Worm (Caenorhabditis elegans) whole organism, L4 larva: ENCODE measurements around the gene R10E4.6.
A peak's percentile ranks its signal among the peaks of the same experiment; 100 is the strongest.

ENCODE experiments used
- F26F4.8 ChIP-seq: fragments of 200-800 bp; sonication (Bioruptor generic); conservative IDR thresholded peaks from 2 replicates; pipeline ENCODE4 v1.3.6; 2022; ENCODE audit warnings: missing genetic modification characterization, missing compliant biosample characterization
- F44E2.7 ChIP-seq: fragments of 200-800 bp; sonication (Bioruptor generic); IDR thresholded peaks from 2 replicates; pipeline ENCODE4 v2.1.2; 2022; ENCODE audit warnings: missing genetic modification characterization, missing compliant biosample characterization
- R02D3.7 ChIP-seq: fragments of 150-350 bp; sonication (generic microtip); optimal IDR thresholded peaks from 3 replicates; lab custom pipeline; 2014; ENCODE audit warnings: missing biosample characterization, missing genetic modification characterization
- T20F7.1 ChIP-seq: fragments of 200-800 bp; sonication (Bioruptor generic); optimal IDR thresholded peaks from 2 replicates; lab custom pipeline; 2018; ENCODE audit warnings: mild to moderate bottlenecking, missing genetic modification characterization, missing compliant biosample characterization
- Y48G9A.11 ChIP-seq: fragments of 200-800 bp; sonication (Bioruptor generic); IDR thresholded peaks from 2 replicates; pipeline ENCODE4 v1.3.6; 2022; ENCODE audit warnings: missing genetic modification reagents, missing genetic modification characterization, missing compliant biosample characterization
- Y5F2A.4 ChIP-seq: fragments of 200-800 bp; sonication (Bioruptor generic); optimal IDR thresholded peaks from 2 replicates; lab custom pipeline; 2018; ENCODE audit warnings: mild to moderate bottlenecking, missing genetic modification characterization, missing compliant biosample characterization
- Y75B8A.6 ChIP-seq: fragments of 200-800 bp; sonication (Bioruptor generic); IDR thresholded peaks from 2 replicates; pipeline ENCODE4 v1.3.6; 2022; ENCODE audit warnings: missing genetic modification reagents, missing genetic modification characterization, missing compliant biosample characterization
- ZK337.2 ChIP-seq: fragments of 200-800 bp; sonication (Bioruptor generic); IDR thresholded peaks from 2 replicates; pipeline ENCODE4 v1.3.6; 2022; ENCODE audit warnings: missing genetic modification reagents, missing genetic modification characterization, missing compliant biosample characterization
- ZK546.5 ChIP-seq, 2 experiments: sonication (generic microtip); optimal IDR thresholded peaks; 2 replicates each; lab custom pipeline; 2017; ENCODE audit warnings: missing biosample characterization in 2 of 2, missing genetic modification characterization in 2 of 2
- ama-1 ChIP-seq: fragments of 150-350 bp; optimal IDR thresholded peaks from 2 replicates; lab custom pipeline; 2014; ENCODE audit warnings: inconsistent platforms, mixed read lengths
- attf-4 ChIP-seq: sonication (generic microtip); optimal IDR thresholded peaks from 3 replicates; lab custom pipeline; 2017; ENCODE audit warnings: missing biosample characterization, missing genetic modification characterization
- ceh-20 ChIP-seq: fragments of 200-800 bp; sonication (Bioruptor generic); IDR thresholded peaks from 2 replicates; pipeline ENCODE4 v1.3.6; 2022; ENCODE audit warnings: missing genetic modification reagents, missing genetic modification characterization, missing compliant biosample characterization
- ceh-44 ChIP-seq: fragments of 200-800 bp; sonication (Bioruptor generic); IDR thresholded peaks from 2 replicates; pipeline ENCODE4 v1.3.6; 2022; ENCODE audit warnings: missing genetic modification reagents, missing genetic modification characterization, missing compliant biosample characterization
- ceh-62 ChIP-seq: sonication (generic microtip); optimal IDR thresholded peaks from 2 replicates; lab custom pipeline; 2017; ENCODE audit warnings: missing biosample characterization, missing genetic modification characterization
- ceh-82 ChIP-seq: sonication (generic microtip); optimal IDR thresholded peaks from 2 replicates; lab custom pipeline; 2017; ENCODE audit warnings: missing biosample characterization, missing genetic modification characterization
- daf-12 ChIP-seq: fragments of 150-350 bp; optimal IDR thresholded peaks from 2 replicates; lab custom pipeline; 2014; ENCODE audit warnings: missing biosample characterization, missing genetic modification reagents, missing genetic modification characterization
- daf-19 ChIP-seq: fragments of 200-800 bp; sonication (Bioruptor generic); conservative IDR thresholded peaks from 2 replicates; pipeline ENCODE4 v1.3.6; 2022; ENCODE audit warnings: missing genetic modification characterization, missing compliant biosample characterization
- dmd-8 ChIP-seq: fragments of 200-800 bp; sonication (Bioruptor generic); IDR thresholded peaks from 2 replicates; pipeline ENCODE4 v1.3.6; 2022; ENCODE audit warnings: missing genetic modification characterization, missing compliant biosample characterization
- dmd-9 ChIP-seq: fragments of 200-800 bp; sonication (Bioruptor generic); IDR thresholded peaks from 2 replicates; pipeline ENCODE4 v1.3.6; 2022; ENCODE audit warnings: missing genetic modification reagents, missing genetic modification characterization, missing compliant biosample characterization
- dpl-1 ChIP-seq: fragments of 150-350 bp; optimal IDR thresholded peaks from 2 replicates; lab custom pipeline; 2014; ENCODE audit warnings: missing biosample characterization, missing genetic modification reagents, missing genetic modification characterization
- dve-1 ChIP-seq: sonication (generic microtip); optimal IDR thresholded peaks from 2 replicates; lab custom pipeline; 2017; ENCODE audit warnings: antibody characterized with exemption, mild to moderate bottlenecking, missing genetic modification characterization, missing compliant biosample characterization; ENCODE audit not compliant: insufficient read depth
- hlh-11 ChIP-seq: fragments of 200-800 bp; sonication (Bioruptor generic); optimal IDR thresholded peaks from 2 replicates; lab custom pipeline; 2018; ENCODE audit warnings: mild to moderate bottlenecking, missing genetic modification characterization, missing compliant biosample characterization
- lin-1 ChIP-seq: fragments of 200-800 bp; sonication (Bioruptor generic); IDR thresholded peaks from 2 replicates; pipeline ENCODE4 v1.3.6; 2022; ENCODE audit warnings: missing genetic modification reagents, missing genetic modification characterization, missing compliant biosample characterization
- lin-15B ChIP-seq: fragments of 150-350 bp; sonication (generic microtip); optimal IDR thresholded peaks from 3 replicates; lab custom pipeline; 2014; ENCODE audit warnings: missing biosample characterization, missing genetic modification characterization
- lin-38 ChIP-seq: fragments of 200-800 bp; sonication (Bioruptor generic); IDR thresholded peaks from 2 replicates; pipeline ENCODE4 v1.3.6; 2022; ENCODE audit warnings: missing genetic modification reagents, missing genetic modification characterization, missing compliant biosample characterization
- lsy-2 ChIP-seq, 2 experiments: fragments of 150-350 bp in 1 of 2; sonication (generic microtip) in 1 of 2; optimal IDR thresholded peaks; 2 replicates each; lab custom pipeline; 2014 to 2017; ENCODE audit warnings: missing biosample characterization in 2 of 2, missing genetic modification characterization in 2 of 2
- madf-5 ChIP-seq, 2 experiments: fragments of 200-800 bp; sonication (Bioruptor generic); IDR thresholded peaks; 2 replicates each; pipeline ENCODE4 v1.3.6; 2022; ENCODE audit warnings: missing compliant biosample characterization in 2 of 2, missing genetic modification characterization in 2 of 2
- madf-9 ChIP-seq: fragments of 200-800 bp; sonication (Bioruptor generic); conservative IDR thresholded peaks from 2 replicates; pipeline ENCODE4 v1.3.6; 2022; ENCODE audit warnings: missing genetic modification reagents, missing genetic modification characterization, missing compliant biosample characterization
- mep-1 ChIP-seq: fragments of 150-350 bp; sonication (generic microtip); optimal IDR thresholded peaks from 3 replicates; lab custom pipeline; 2014; ENCODE audit warnings: missing biosample characterization, missing genetic modification characterization
- mes-2 ChIP-seq: sonication (generic microtip); optimal IDR thresholded peaks from 2 replicates; lab custom pipeline; 2016; ENCODE audit warnings: missing genotype, mild to moderate bottlenecking, missing genetic modification characterization, missing compliant biosample characterization; ENCODE audit not compliant: poor library complexity, severe bottlenecking
- mxl-2 ChIP-seq: fragments of 200-800 bp; sonication (Bioruptor generic); conservative IDR thresholded peaks from 2 replicates; pipeline ENCODE4 v1.3.6; 2022; ENCODE audit warnings: missing genetic modification reagents, missing genetic modification characterization, missing compliant biosample characterization
- nhr-10 ChIP-seq: fragments of 150-350 bp; optimal IDR thresholded peaks from 2 replicates; lab custom pipeline; 2014; ENCODE audit warnings: missing biosample characterization, missing genetic modification characterization
- nhr-11 ChIP-seq: fragments of 150-350 bp; optimal IDR thresholded peaks from 2 replicates; lab custom pipeline; 2014; ENCODE audit warnings: missing biosample characterization, missing genetic modification characterization
- nhr-28 ChIP-seq: fragments of 150-350 bp; optimal IDR thresholded peaks from 2 replicates; lab custom pipeline; 2014; ENCODE audit warnings: missing biosample characterization, missing genetic modification characterization
- nhr-42 ChIP-seq: fragments of 200-800 bp; sonication (Bioruptor generic); IDR thresholded peaks from 2 replicates; pipeline ENCODE4 v1.3.6; 2022; ENCODE audit warnings: missing genetic modification characterization, missing compliant biosample characterization
- nhr-6 ChIP-seq: fragments of 150-350 bp; optimal IDR thresholded peaks from 2 replicates; lab custom pipeline; 2014; ENCODE audit warnings: missing biosample characterization, missing genetic modification characterization
- nhr-76 ChIP-seq: fragments of 150-350 bp; optimal IDR thresholded peaks from 2 replicates; lab custom pipeline; 2014; ENCODE audit warnings: missing biosample characterization, missing genetic modification characterization
- nhr-77 ChIP-seq: fragments of 150-350 bp; optimal IDR thresholded peaks from 2 replicates; lab custom pipeline; 2014; ENCODE audit warnings: missing biosample characterization, missing genetic modification characterization
- pqm-1 ChIP-seq: sonication (generic microtip); optimal IDR thresholded peaks from 2 replicates; lab custom pipeline; 2017; ENCODE audit warnings: missing biosample characterization, missing genetic modification characterization
- rbr-2 ChIP-seq: sonication (generic microtip); optimal IDR thresholded peaks from 2 replicates; lab custom pipeline; 2016; ENCODE audit warnings: missing genotype, missing genetic modification characterization, missing compliant biosample characterization
- sdz-12 ChIP-seq: fragments of 200-800 bp; sonication (Bioruptor generic); optimal IDR thresholded peaks from 2 replicates; lab custom pipeline; 2018; ENCODE audit warnings: mild to moderate bottlenecking, missing genetic modification characterization, missing compliant biosample characterization
- set-16 ChIP-seq: fragments of 200-800 bp; sonication (Bioruptor generic); IDR thresholded peaks from 2 replicates; pipeline ENCODE4 v1.3.6; 2022; ENCODE audit warnings: missing genetic modification reagents, missing genetic modification characterization, missing compliant biosample characterization
- skn-1 ChIP-seq: fragments of 150-350 bp; optimal IDR thresholded peaks from 2 replicates; lab custom pipeline; 2014; ENCODE audit warnings: missing biosample characterization, missing genetic modification characterization
- spr-1 ChIP-seq: sonication (generic microtip); optimal IDR thresholded peaks from 2 replicates; lab custom pipeline; 2016; ENCODE audit warnings: mild to moderate bottlenecking, missing genetic modification characterization, missing compliant biosample characterization
- spr-3 ChIP-seq: fragments of 200-800 bp; sonication (Bioruptor generic); optimal IDR thresholded peaks from 2 replicates; lab custom pipeline; 2018; ENCODE audit warnings: mild to moderate bottlenecking, missing genetic modification characterization, missing compliant biosample characterization
- unc-130 ChIP-seq: sonication (generic microtip); optimal IDR thresholded peaks from 2 replicates; lab custom pipeline; 2016; ENCODE audit warnings: missing genetic modification reagents, missing genetic modification characterization, missing compliant biosample characterization
- unc-39 ChIP-seq: sonication (generic microtip); optimal IDR thresholded peaks from 2 replicates; lab custom pipeline; 2017; ENCODE audit warnings: missing biosample characterization, missing genetic modification characterization
- unc-62 ChIP-seq, 3 experiments: fragments of 150-350 bp in 1 of 3; sonication (generic microtip); optimal IDR thresholded peaks in 2 of 3; peaks in 1 of 3; 1 replicate in 1 of 3; 2 replicates in 2 of 3; lab custom pipeline; 2014 to 2017; ENCODE audit warnings: missing biosample characterization in 3 of 3, missing genetic modification characterization in 3 of 3, missing genetic modification reagents in 3 of 3, missing genotype in 1 of 3
- zfp-3 ChIP-seq: fragments of 200-800 bp; sonication (Bioruptor generic); conservative IDR thresholded peaks from 2 replicates; pipeline ENCODE4 v1.3.6; 2022; ENCODE audit warnings: missing genetic modification reagents, missing genetic modification characterization, missing compliant biosample characterization
- zip-11 ChIP-seq: fragments of 200-800 bp; sonication (Bioruptor generic); IDR thresholded peaks from 2 replicates; pipeline ENCODE4 v1.3.6; 2022; ENCODE audit warnings: missing genetic modification characterization, missing compliant biosample characterization

R10E4.6 gene

ce11 chrIII:4332543-4333042 is 39.4 kb downstream of the R10E4.6 start, which contains the start of gene cdk-12 (continued):
- no peak for TF ChIP-seq skn-1
- TF ChIP-seq lsy-2 (tag; optimal IDR thresholded peaks at IDR 0.05; lab: Kevin White, UChicago): peak in 1 of 2 experiments; percentile 70
- no peak for TF ChIP-seq nhr-11 (tag; lab: Kevin White, UChicago)
- TF ChIP-seq madf-5 (GFP tag; IDR thresholded peaks at IDR 0.05; lab: Robert Waterston, UW): no peak
- TF ChIP-seq ceh-44 (GFP tag; lab: Robert Waterston, UW): no peak
- TF ChIP-seq Y75B8A.6 (GFP tag; lab: Robert Waterston, UW): no peak
- TF ChIP-seq T20F7.1 (GFP tag; lab: Kevin White, UChicago): no peak
- 0 out of 2 replicates have a peak, but pooled peaks have one; percentile 11 for TF ChIP-seq lin-38
- no peak for TF ChIP-seq nhr-77 (tag; lab: Kevin White, UChicago)

DNA sequence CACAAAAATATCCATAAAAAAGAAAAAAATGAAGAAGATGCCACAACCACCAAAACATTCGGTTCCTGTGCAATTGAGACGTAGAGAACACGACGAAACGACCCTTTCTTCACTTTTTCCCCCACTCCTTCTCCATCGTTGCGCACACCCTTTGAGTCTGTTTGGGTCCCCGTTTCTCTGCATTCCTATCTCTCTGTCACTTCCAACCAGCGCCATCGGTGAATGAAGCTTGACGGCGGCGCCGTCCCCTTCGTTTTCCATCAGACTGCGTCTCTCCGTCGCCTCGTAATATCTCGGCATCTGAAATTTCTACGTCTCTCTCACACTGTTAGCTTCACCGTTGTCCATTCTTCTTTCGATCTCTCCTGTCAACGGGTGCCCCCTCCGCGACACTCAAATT is 42.4 kb downstream of the R10E4.6 start:
- TF ChIP-seq spr-3: no peak
- TF ChIP-seq set-16 (GFP tag; lab: Robert Waterston, UW): peak; percentile 42; the same call in 1 of the 2 replicates
- TF ChIP-seq skn-1: no peak
- peak in 1 of 2 experiments; percentile 42 for TF ChIP-seq unc-62 (GFP tag; optimal IDR thresholded peaks at IDR 0.05 in 1 of 2; lab: Kevin White, UChicago)
- no peak for TF ChIP-seq unc-62 (tag; optimal IDR thresholded peaks at IDR 0.05; lab: Kevin White, UChicago)
- no peak for TF ChIP-seq zip-11
- TF ChIP-seq daf-19 (GFP tag; lab: Robert Waterston, UW): no peak
- no peak for TF ChIP-seq ZK337.2 (GFP tag; lab: Robert Waterston, UW)
- TF ChIP-seq ceh-20 (GFP tag; lab: Robert Waterston, UW): no peak
- no peak for TF ChIP-seq pqm-1
- TF ChIP-seq nhr-28 (tag; lab: Kevin White, UChicago): no peak
- peak; percentile 26 for TF ChIP-seq mes-2
- peak; percentile 17 to 35 for TF ChIP-seq lsy-2 (tag; optimal IDR thresholded peaks at IDR 0.05; lab: Kevin White, UChicago)
- no peak for TF ChIP-seq dpl-1 (GFP tag; lab: Kevin White, UChicago)
- TF ChIP-seq rbr-2 (tag; lab: Kevin White, UChicago): peak; percentile 54
- no peak for TF ChIP-seq nhr-11 (tag; lab: Kevin White, UChicago)
- no peak for TF ChIP-seq dmd-8 (GFP tag; lab: Robert Waterston, UW)
- no peak for TF ChIP-seq dve-1 (tag; lab: Kevin White, UChicago)
- no peak for TF ChIP-seq nhr-10
- no peak for TF ChIP-seq spr-1 (tag; lab: Kevin White, UChicago)
- TF ChIP-seq lin-1: no peak
- no peak for TF ChIP-seq madf-5 (GFP tag; IDR thresholded peaks at IDR 0.05; lab: Robert Waterston, UW)
- TF ChIP-seq ZK546.5 (tag; optimal IDR thresholded peaks at IDR 0.05; lab: Kevin White, UChicago): no peak
- TF ChIP-seq Y5F2A.4 (GFP tag; lab: Kevin White, UChicago): no peak
- no peak for TF ChIP-seq zfp-3 (GFP tag; lab: Robert Waterston, UW)
- no peak for TF ChIP-seq dmd-9 (GFP tag; lab: Robert Waterston, UW)
- no peak for TF ChIP-seq mxl-2
- no peak for TF ChIP-seq daf-12 (tag; lab: Kevin White, UChicago)
- no peak for TF ChIP-seq Y48G9A.11 (GFP tag; lab: Robert Waterston, UW)
- no peak for TF ChIP-seq nhr-76 (tag; lab: Kevin White, UChicago)
- TF ChIP-seq unc-39: no peak
- no peak for TF ChIP-seq nhr-42 (GFP tag; lab: Robert Waterston, UW)
- TF ChIP-seq F26F4.8: no peak
- no peak for TF ChIP-seq lin-15B (tag; lab: Kevin White, UChicago)
- TF ChIP-seq sdz-12 (GFP tag; lab: Kevin White, UChicago): no peak
- TF ChIP-seq ama-1 (lab: Kevin White, UChicago): no peak
- no peak for TF ChIP-seq madf-9
- TF ChIP-seq nhr-6 (tag; lab: Kevin White, UChicago): no peak
- TF ChIP-seq ceh-82 (tag; lab: Kevin White, UChicago): no peak
- TF ChIP-seq ceh-62 (tag; lab: Kevin White, UChicago): no peak
- TF ChIP-seq attf-4 (tag; lab: Kevin White, UChicago): no peak
- TF ChIP-seq F44E2.7 (GFP tag; lab: Robert Waterston, UW): no peak
- TF ChIP-seq hlh-11: peak; percentile 0
- TF ChIP-seq unc-130 (GFP tag; lab: Kevin White, UChicago): no peak
- no peak for TF ChIP-seq mep-1 (tag; lab: Kevin White, UChicago)
- TF ChIP-seq R02D3.7 (tag; lab: Kevin White, UChicago): no peak
